Worm (Caenorhabditis elegans) whole organism, L1 larva: ENCODE results near the gene C45B2.2.

Experiments
- elt-2 ChIP-seq: sonication (generic microtip); optimal IDR thresholded peaks from 2 replicates; lab custom pipeline; 2016; ENCODE audit warnings: missing genetic modification characterization, mild to moderate bottlenecking, inconsistent platforms, missing compliant biosample characterization, missing genetic modification reagents
- sup-37 ChIP-seq: fragments of 200-800 bp; sonication (Bioruptor generic); optimal IDR thresholded peaks from 2 replicates; lab custom pipeline; 2018; ENCODE audit warnings: mild to moderate bottlenecking, missing genetic modification characterization, missing compliant biosample characterization

DNA sequence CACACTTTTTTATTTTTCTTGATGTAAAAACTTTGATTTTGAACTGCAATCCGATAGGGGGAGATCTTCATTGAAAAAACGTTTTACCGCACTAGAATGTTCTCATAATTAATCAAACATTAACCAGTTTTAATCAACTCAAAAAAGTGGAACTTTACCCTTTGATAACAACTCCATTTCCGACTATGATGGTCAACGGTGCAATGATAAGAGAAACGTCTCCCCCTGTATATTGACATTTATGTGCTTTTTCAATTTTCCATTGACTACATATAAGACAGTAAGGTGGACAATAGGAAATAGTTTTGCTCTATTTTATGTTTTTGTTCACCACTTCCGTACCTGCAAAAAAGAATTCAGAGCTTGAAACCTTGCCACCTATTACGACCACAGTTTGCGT, 13.9 kb downstream of the C45B2.2 start:
- TF ChIP-seq elt-2 (peak; percentile 30), sup-37 (no peak)
